Worm (Caenorhabditis elegans) whole organism, late embryonic: ENCODE data around the gene T14B4.3.
A peak's percentile ranks its signal among the peaks of the same experiment; 100 is the strongest.

Experiments used
- C08G9.2 ChIP-seq: sonication (generic microtip); optimal IDR thresholded peaks from 2 replicates; lab custom pipeline; 2016; ENCODE audit warnings: mild to moderate bottlenecking, missing genetic modification characterization, moderate library complexity, missing compliant biosample characterization
- K02D7.2 ChIP-seq: sonication (generic microtip); optimal IDR thresholded peaks from 2 replicates; lab custom pipeline; 2017; ENCODE audit warnings: mild to moderate bottlenecking, missing genetic modification characterization, missing compliant biosample characterization
- K09A11.1 ChIP-seq: sonication (generic microtip); optimal IDR thresholded peaks from 2 replicates; lab custom pipeline; 2017; ENCODE audit warnings: antibody characterized with exemption, mild to moderate bottlenecking, missing genetic modification characterization, missing compliant biosample characterization; ENCODE audit not compliant: insufficient read depth
- T23F11.4 ChIP-seq: fragments of 200-800 bp; sonication (Bioruptor generic); optimal IDR thresholded peaks from 2 replicates; lab custom pipeline; 2018; ENCODE audit warnings: mild to moderate bottlenecking, missing genetic modification characterization, missing compliant biosample characterization
- ama-1 ChIP-seq: fragments of 150-350 bp; optimal IDR thresholded peaks from 2 replicates; lab custom pipeline; 2014
- ceh-18 ChIP-seq: sonication (generic microtip); optimal IDR thresholded peaks from 2 replicates; lab custom pipeline; 2016; ENCODE audit warnings: missing genetic modification characterization, missing compliant biosample characterization
- ceh-19 ChIP-seq: fragments of 200-800 bp; sonication (Bioruptor generic); optimal IDR thresholded peaks from 2 replicates; lab custom pipeline; 2018; ENCODE audit warnings: mild to moderate bottlenecking, missing genetic modification characterization, missing compliant biosample characterization
- ceh-2 ChIP-seq: sonication (generic microtip); optimal IDR thresholded peaks from 2 replicates; lab custom pipeline; 2016; ENCODE audit warnings: missing genotype, missing genetic modification characterization, missing compliant biosample characterization
- ceh-31 ChIP-seq: sonication (generic microtip); optimal IDR thresholded peaks from 2 replicates; lab custom pipeline; 2016; ENCODE audit warnings: missing genetic modification characterization, missing compliant biosample characterization
- ceh-45 ChIP-seq: fragments of 200-800 bp; sonication (Bioruptor generic); IDR thresholded peaks from 2 replicates; pipeline ENCODE4 v1.3.6; 2022; ENCODE audit warnings: missing genetic modification reagents, missing genetic modification characterization, missing compliant biosample characterization
- che-1 ChIP-seq: sonication (generic microtip); optimal IDR thresholded peaks from 2 replicates; lab custom pipeline; 2016; ENCODE audit warnings: mild to moderate bottlenecking, missing genetic modification characterization, missing compliant biosample characterization
- dve-1 ChIP-seq: sonication (generic microtip); optimal IDR thresholded peaks from 2 replicates; lab custom pipeline; 2017; ENCODE audit warnings: antibody characterized with exemption, mild to moderate bottlenecking, missing genetic modification characterization, missing compliant biosample characterization
- elt-2 ChIP-seq: sonication (generic microtip); optimal IDR thresholded peaks from 2 replicates; lab custom pipeline; 2016; ENCODE audit warnings: missing genetic modification reagents, missing genetic modification characterization, missing compliant biosample characterization
- elt-4 ChIP-seq: sonication (generic microtip); optimal IDR thresholded peaks from 2 replicates; lab custom pipeline; 2016; ENCODE audit warnings: missing genetic modification characterization, missing compliant biosample characterization
- ets-4 ChIP-seq: sonication (generic microtip); optimal IDR thresholded peaks from 2 replicates; lab custom pipeline; 2016; ENCODE audit warnings: missing genetic modification characterization, missing compliant biosample characterization
- fkh-10 ChIP-seq: fragments of 150-350 bp; optimal IDR thresholded peaks from 2 replicates; lab custom pipeline; 2014; ENCODE audit warnings: missing biosample characterization, missing genetic modification reagents, missing genetic modification characterization
- fkh-6 ChIP-seq: sonication (generic microtip); optimal IDR thresholded peaks from 2 replicates; lab custom pipeline; 2016; ENCODE audit warnings: missing genetic modification characterization, missing compliant biosample characterization
- hlh-13 ChIP-seq: fragments of 200-800 bp; sonication (Bioruptor generic); optimal IDR thresholded peaks from 2 replicates; lab custom pipeline; 2018; ENCODE audit warnings: mild to moderate bottlenecking, missing genetic modification characterization, missing compliant biosample characterization
- hlh-30 ChIP-seq: sonication (generic microtip); optimal IDR thresholded peaks from 2 replicates; lab custom pipeline; 2017; ENCODE audit warnings: antibody characterized with exemption, missing genetic modification characterization, missing compliant biosample characterization; ENCODE audit not compliant: insufficient read depth
- hlh-8 ChIP-seq: sonication (generic microtip); optimal IDR thresholded peaks from 2 replicates; lab custom pipeline; 2016; ENCODE audit warnings: missing genotype, missing genetic modification characterization, missing compliant biosample characterization
- lim-6 ChIP-seq: sonication (generic microtip); optimal IDR thresholded peaks from 2 replicates; lab custom pipeline; 2016; ENCODE audit warnings: missing genetic modification characterization, missing compliant biosample characterization
- madf-2 ChIP-seq: sonication (generic microtip); optimal IDR thresholded peaks from 2 replicates; lab custom pipeline; 2017; ENCODE audit warnings: missing genetic modification characterization, missing compliant biosample characterization
- nfya-1 ChIP-seq: sonication (generic microtip); optimal IDR thresholded peaks from 2 replicates; lab custom pipeline; 2017; ENCODE audit warnings: missing genetic modification characterization, mild to moderate bottlenecking, missing compliant biosample characterization, antibody characterized with exemption, moderate library complexity
- nhr-11 ChIP-seq: fragments of 150-350 bp; optimal IDR thresholded peaks from 2 replicates; lab custom pipeline; 2014; ENCODE audit warnings: missing biosample characterization, missing genetic modification characterization
- npax-4 ChIP-seq: sonication (generic microtip); optimal IDR thresholded peaks from 2 replicates; lab custom pipeline; 2016; ENCODE audit warnings: missing genetic modification characterization, missing compliant biosample characterization
- odd-2 ChIP-seq: sonication (generic microtip); optimal IDR thresholded peaks from 2 replicates; lab custom pipeline; 2017; ENCODE audit warnings: antibody characterized with exemption, mild to moderate bottlenecking, missing genetic modification characterization, missing compliant biosample characterization
- pag-3 ChIP-seq: sonication (generic microtip); optimal IDR thresholded peaks from 2 replicates; lab custom pipeline; 2016; ENCODE audit warnings: missing compliant biosample characterization, missing genetic modification characterization, borderline replicate concordance
- pax-1 ChIP-seq: fragments of 150-350 bp; optimal IDR thresholded peaks from 2 replicates; lab custom pipeline; 2014; ENCODE audit warnings: missing biosample characterization, missing genetic modification characterization
- pqm-1 ChIP-seq: sonication (generic microtip); optimal IDR thresholded peaks from 2 replicates; lab custom pipeline; 2016; ENCODE audit warnings: missing genetic modification characterization, missing compliant biosample characterization
- rnt-1 ChIP-seq: sonication (generic microtip); optimal IDR thresholded peaks from 2 replicates; lab custom pipeline; 2016; ENCODE audit warnings: missing genetic modification characterization, missing compliant biosample characterization
- sox-2 ChIP-seq: fragments of 200-800 bp; sonication (Bioruptor generic); IDR thresholded peaks from 2 replicates; pipeline ENCODE4 v1.3.6; 2022; ENCODE audit warnings: missing genetic modification reagents, missing genetic modification characterization, missing compliant biosample characterization
- syd-9 ChIP-seq: sonication (generic microtip); optimal IDR thresholded peaks from 2 replicates; lab custom pipeline; 2016; ENCODE audit warnings: mild to moderate bottlenecking, missing genetic modification characterization, moderate library complexity, missing compliant biosample characterization
- tbx-2 ChIP-seq: sonication (generic microtip); optimal IDR thresholded peaks from 2 replicates; lab custom pipeline; 2016; ENCODE audit warnings: missing genetic modification characterization, missing compliant biosample characterization
- unc-3 ChIP-seq, 2 experiments: fragments of 200-800 bp in 1 of 2; sonication (Bioruptor generic) in 1 of 2; sonication (generic microtip) in 1 of 2; conservative IDR thresholded peaks in 1 of 2; optimal IDR thresholded peaks in 1 of 2; 2 replicates each; pipeline versions ENCODE4 v1.3.6 to Lab custom; 2016 to 2022; ENCODE audit warnings: missing compliant biosample characterization in 2 of 2, missing genetic modification characterization in 2 of 2, missing genetic modification reagents in 1 of 2
- unc-55 ChIP-seq: sonication (generic microtip); optimal IDR thresholded peaks from 2 replicates; lab custom pipeline; 2017; ENCODE audit warnings: missing biosample characterization, missing genetic modification reagents, missing genetic modification characterization
- unc-86 ChIP-seq: sonication (generic microtip); optimal IDR thresholded peaks from 2 replicates; lab custom pipeline; 2016; ENCODE audit warnings: missing genetic modification characterization, missing compliant biosample characterization
- zip-5 ChIP-seq: sonication (generic microtip); optimal IDR thresholded peaks from 2 replicates; lab custom pipeline; 2016; ENCODE audit warnings: missing genetic modification characterization, missing compliant biosample characterization
- ztf-16 ChIP-seq: sonication (generic microtip); optimal IDR thresholded peaks from 2 replicates; lab custom pipeline; 2017; ENCODE audit warnings: missing genetic modification characterization, missing compliant biosample characterization

The T14B4.3 gene

DNA sequence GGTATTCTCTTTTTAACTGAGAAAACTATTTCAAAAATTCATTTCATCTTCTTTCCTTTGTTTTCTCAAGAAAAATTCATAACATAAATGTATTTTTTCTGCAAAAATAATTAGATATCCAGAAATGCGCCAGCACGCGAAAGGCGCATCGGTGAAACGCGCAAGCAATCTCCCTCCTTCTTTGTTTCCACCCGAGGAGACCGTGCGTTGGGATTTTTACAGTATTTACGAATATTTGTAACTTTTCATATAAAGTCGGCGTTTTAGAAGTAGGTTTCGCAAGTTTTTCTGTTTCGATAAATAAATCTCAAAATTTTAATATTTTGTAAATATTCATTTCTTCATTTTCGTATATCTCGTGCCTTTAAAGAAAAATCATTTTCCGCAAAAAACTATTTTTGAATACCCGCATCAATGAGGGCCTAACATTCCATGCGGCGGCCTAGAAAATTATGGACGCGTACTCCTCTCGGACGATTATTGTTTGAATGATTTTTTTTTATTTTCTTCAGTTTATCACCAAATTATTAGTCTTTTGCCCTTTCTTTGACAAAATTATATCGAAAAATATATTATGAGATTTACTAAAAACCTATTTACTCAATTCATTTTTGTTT is 41.8 kb downstream of the T14B4.3 start, which contains the start of gene ssup-72 (continued):
- TF ChIP-seq sox-2 (GFP tag; lab: Robert Waterston, UW), result no peak; the same call in 1 of the 2 replicates
- no peak for TF ChIP-seq elt-4 (tag; lab: Kevin White, UChicago)
- TF ChIP-seq npax-4, result no peak
- TF ChIP-seq pax-1 (tag; lab: Kevin White, UChicago), result no peak
- TF ChIP-seq madf-2 (tag; lab: Kevin White, UChicago), result no peak
- TF ChIP-seq ztf-16 (tag; lab: Kevin White, UChicago), result no peak
- TF ChIP-seq ceh-45 (GFP tag; lab: Robert Waterston, UW), result no peak
- no peak for TF ChIP-seq unc-86 (tag; lab: Kevin White, UChicago)
- TF ChIP-seq fkh-10 (GFP tag; lab: Kevin White, UChicago), result no peak
- TF ChIP-seq K02D7.2 (tag; lab: Kevin White, UChicago), result no peak
- peak; percentile 67 for TF ChIP-seq ets-4
- TF ChIP-seq unc-55 (GFP tag; lab: Kevin White, UChicago), result no peak
- peak; percentile 59 for TF ChIP-seq zip-5
- TF ChIP-seq pag-3 (tag; lab: Kevin White, UChicago), result no peak
- TF ChIP-seq hlh-13 (GFP tag; lab: Kevin White, UChicago), result no peak
- no peak for TF ChIP-seq syd-9 (tag; lab: Kevin White, UChicago)
- TF ChIP-seq C08G9.2 (tag; lab: Kevin White, UChicago), result peak; percentile 83

DNA sequence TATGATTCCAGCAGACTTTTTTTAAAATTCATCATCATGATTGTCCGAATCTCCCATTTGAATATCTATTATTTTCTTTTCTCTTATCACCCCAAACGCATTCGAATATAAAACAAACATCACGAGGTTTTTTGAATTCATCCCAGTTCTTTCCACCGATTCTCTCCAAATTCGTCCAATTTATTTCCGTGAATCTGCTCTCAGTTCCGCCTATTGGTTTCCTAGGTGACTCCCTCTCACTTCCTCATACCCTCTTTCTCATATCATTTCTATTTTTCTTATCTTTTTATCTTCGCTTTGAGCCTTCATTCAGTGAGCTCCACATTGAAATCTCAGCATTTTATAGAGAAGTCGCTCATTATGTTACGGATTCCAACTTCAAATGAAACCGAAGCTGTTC is 44.4 kb downstream of the T14B4.3 start, which contains the start of gene T13C2.7:
Gene T13C2.7, plus strand, starts transcription at position 301 of the 400 bp plus-strand sequence.
- TF ChIP-seq pqm-1 (tag; lab: Kevin White, UChicago) (no peak), C08G9.2 (tag; lab: Kevin White, UChicago) (no peak), hlh-30 (no peak), tbx-2 (no peak), che-1 (tag; lab: Kevin White, UChicago) (no peak), unc-3 (GFP tag; conservative IDR thresholded peaks at IDR 0.05; lab: Robert Waterston, UW) (no peak), unc-3 (tag; optimal IDR thresholded peaks at IDR 0.05; lab: Kevin White, UChicago) (no peak), odd-2 (no peak), dve-1 (tag; lab: Kevin White, UChicago) (no peak), ceh-2 (tag; lab: Kevin White, UChicago) (no peak), T23F11.4 (GFP tag; lab: Kevin White, UChicago) (no peak), lim-6 (no peak), nfya-1 (tag; lab: Kevin White, UChicago) (no peak), ceh-19 (no peak), rnt-1 (tag; lab: Kevin White, UChicago) (no peak), npax-4 (no peak), nhr-11 (tag; lab: Kevin White, UChicago) (no peak), K09A11.1 (tag; lab: Kevin White, UChicago) (no peak), pax-1 (tag; lab: Kevin White, UChicago) (no peak)

DNA sequence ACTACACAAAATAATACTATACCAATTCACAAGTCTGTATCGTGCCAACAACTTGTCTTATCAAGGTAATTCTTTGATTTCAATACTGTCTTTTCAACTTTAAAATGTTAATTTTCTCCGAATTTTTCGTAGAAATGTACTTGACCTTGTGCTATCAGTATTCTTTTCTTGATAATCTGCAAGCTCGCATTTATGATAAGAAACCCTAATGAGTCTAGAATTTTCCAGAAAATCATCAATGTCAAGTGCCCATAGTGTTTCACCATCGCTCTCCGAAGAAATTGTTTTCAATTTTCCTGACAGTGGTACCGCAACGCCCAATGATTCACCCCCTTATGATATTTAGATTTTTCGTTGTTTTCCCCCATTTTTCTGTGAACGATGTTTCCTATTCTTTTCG is 46.5 kb downstream of the T14B4.3 start:
- TF ChIP-seq ceh-2 (tag; lab: Kevin White, UChicago) (no peak), fkh-6 (tag; lab: Kevin White, UChicago) (no peak), elt-2 (tag; lab: Kevin White, UChicago) (peak; percentile 64)

DNA sequence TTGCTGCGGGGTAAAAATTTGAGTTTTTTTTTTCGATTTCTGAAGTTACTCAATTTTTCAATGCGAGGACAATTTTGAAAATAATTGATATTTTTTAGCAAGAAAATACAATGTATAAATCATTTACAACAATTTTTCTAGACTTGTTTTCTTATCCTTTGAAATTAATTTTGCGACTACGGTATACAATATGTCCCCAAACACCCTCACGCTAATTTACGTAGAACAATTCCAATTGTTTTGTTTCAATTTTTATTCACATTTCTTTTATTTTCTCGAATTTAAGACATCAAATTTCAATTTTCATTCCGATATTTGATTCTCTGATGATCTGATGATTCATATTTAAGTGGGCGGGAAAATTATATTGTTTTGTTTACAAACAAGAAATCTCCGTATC is 47.2 kb downstream of the T14B4.3 start:
- TF ChIP-seq ztf-16 (tag; lab: Kevin White, UChicago) (no peak), hlh-8 (tag; lab: Kevin White, UChicago) (no peak), ceh-31 (tag; lab: Kevin White, UChicago) (no peak), unc-55 (GFP tag; lab: Kevin White, UChicago) (no peak), ceh-18 (tag; lab: Kevin White, UChicago) (no peak), ama-1 (lab: Kevin White, UChicago) (no peak), unc-3 (GFP tag; conservative IDR thresholded peaks at IDR 0.05; lab: Robert Waterston, UW) (no peak), unc-3 (tag; optimal IDR thresholded peaks at IDR 0.05; lab: Kevin White, UChicago) (no peak)
